Worm (Caenorhabditis elegans) whole organism, L4/young adult: ENCODE data around the gene sup-36.

Experiments used
- dao-5 ChIP-seq: sonication (generic microtip); optimal IDR thresholded peaks from 2 replicates; lab custom pipeline; 2016; ENCODE audit warnings: missing genotype, missing genetic modification characterization, moderate library complexity, missing compliant biosample characterization
- him-1 ChIP-seq: sonication (generic microtip); optimal IDR thresholded peaks from 2 replicates; lab custom pipeline; 2016; ENCODE audit warnings: missing genotype, missing genetic modification reagents, missing genetic modification characterization, missing compliant biosample characterization

DNA sequence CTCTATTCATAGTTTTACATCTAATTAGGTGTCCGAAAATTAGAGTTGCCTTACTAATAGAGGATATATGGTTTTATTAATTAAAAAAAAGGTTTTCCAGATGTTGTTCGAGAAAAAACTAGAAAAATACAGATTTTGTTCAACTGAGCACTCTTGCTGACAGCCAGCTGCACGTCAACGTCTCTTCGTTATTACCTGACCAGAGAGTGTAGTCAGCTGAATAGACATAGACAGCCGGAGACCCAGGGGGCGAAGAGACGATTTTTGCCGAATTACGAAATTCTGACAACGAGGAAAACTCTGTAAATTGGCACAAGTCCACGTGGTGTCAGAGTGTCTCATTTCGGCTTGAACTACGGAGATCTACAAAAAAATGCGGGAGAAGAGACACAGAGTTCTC lies 17.1 kb downstream of the sup-36 start:
- TF ChIP-seq him-1 (tag; lab: Kevin White, UChicago) (no peak), dao-5 (no peak)
